Worm (Caenorhabditis elegans) whole organism, early embryonic: ENCODE measurements around the gene C08D8.1.

ENCODE experiments used
- F13C5.2 ChIP-seq: sonication (generic microtip); optimal IDR thresholded peaks from 2 replicates; lab custom pipeline; 2017; ENCODE audit warnings: mild to moderate bottlenecking, missing genetic modification characterization, inconsistent platforms, missing compliant biosample characterization
- aly-1 ChIP-seq: sonication (generic microtip); optimal IDR thresholded peaks from 2 replicates; lab custom pipeline; 2016; ENCODE audit warnings: missing genetic modification characterization, missing compliant biosample characterization
- ama-1 ChIP-seq: fragments of 150-350 bp; optimal IDR thresholded peaks from 2 replicates; lab custom pipeline; 2014
- ceh-36 ChIP-seq: sonication (generic microtip); optimal IDR thresholded peaks from 2 replicates; lab custom pipeline; 2016; ENCODE audit warnings: missing genetic modification characterization, inconsistent platforms, missing compliant biosample characterization
- scrt-1 ChIP-seq: fragments of 200-800 bp; sonication (Bioruptor generic); IDR thresholded peaks from 2 replicates; pipeline ENCODE4 v1.3.6; 2022; ENCODE audit warnings: missing genetic modification characterization, missing compliant biosample characterization
- tbx-11 ChIP-seq: fragments of 200-800 bp; sonication (Bioruptor generic); IDR thresholded peaks from 2 replicates; pipeline ENCODE4 v1.3.6; 2022; ENCODE audit warnings: missing genetic modification characterization, missing compliant biosample characterization

DNA sequence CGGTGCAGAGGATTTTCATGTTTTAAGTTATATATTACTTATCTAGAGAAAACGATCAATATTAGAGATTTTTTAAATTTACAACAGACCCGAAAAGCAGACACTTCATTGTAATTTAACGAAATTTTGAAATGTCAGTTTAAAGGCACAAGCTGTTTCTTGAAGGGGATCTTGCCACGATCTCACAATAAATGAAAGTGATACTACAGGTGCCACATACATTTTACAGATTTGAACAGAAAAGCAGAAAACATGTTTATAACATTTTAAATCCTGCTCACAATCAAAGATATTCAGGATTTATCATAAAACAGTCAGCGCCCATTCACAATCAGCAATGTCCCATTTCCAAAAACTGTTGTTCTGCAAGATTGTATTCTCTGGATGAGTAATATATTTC lies 4.4 kb downstream of the C08D8.1 start:
- TF ChIP-seq aly-1 (tag; lab: Kevin White, UChicago) (no peak), ama-1 (lab: Kevin White, UChicago) (no peak), tbx-11 (no peak), ceh-36 (tag; lab: Kevin White, UChicago) (no peak), scrt-1 (no peak), F13C5.2 (tag; lab: Kevin White, UChicago) (no peak)
